Fruit fly (Drosophila melanogaster) whole organism: ENCODE results near the gene Exn.

Source experiments
- EcR ChIP-seq, 2 experiments: fragments of >200 bp; optimal IDR thresholded peaks; 2 replicates each; lab custom pipeline; 2017; ENCODE audit warnings: missing biosample characterization in 2 of 2, missing genetic modification characterization in 2 of 2, missing genetic modification reagents in 2 of 2
- usp ChIP-seq: fragments of >200 bp; optimal IDR thresholded peaks from 2 replicates; lab custom pipeline; 2017; ENCODE audit warnings: missing biosample characterization, missing genetic modification characterization, mixed read lengths

- TF ChIP-seq usp (GFP tag; lab: Kevin White, UChicago) (no peak), EcR (GFP tag; optimal IDR thresholded peaks at IDR 0.05; lab: Kevin White, UChicago) (no peak)
Observed at dm6 chr3L:17027310-17027709, 57.5 kb downstream of the Exn start, which contains the start of gene CG7730.
